Worm (Caenorhabditis elegans): ENCODE data around the gene snx-14.
A peak's percentile ranks its signal among the peaks of the same experiment; 100 is the strongest.

Gene snx-14

ce11 chrII:13521179-13521616 is 9.8 kb downstream of the snx-14 start:
- TF ChIP-seq efl-1 (optimal IDR thresholded peaks at IDR 0.05) (no peak), efl-1 (GFP tag; optimal IDR thresholded peaks at IDR 0.05 in 1 of 2) (peak in 1 of 2 experiments; percentile 52), tlp-1 (tag; optimal IDR thresholded peaks at IDR 0.05) (no peak), ces-1 (GFP tag; optimal IDR thresholded peaks at IDR 0.05) (no peak), isw-1 (GFP tag; IDR thresholded peaks at IDR 0.05) (no peak), swsn-7 (tag; optimal IDR thresholded peaks at IDR 0.05) (no peak), fkh-8 (tag; optimal IDR thresholded peaks at IDR 0.05) (no peak), sox-4 (tag; optimal IDR thresholded peaks at IDR 0.05) (no peak), rnt-1 (tag; optimal IDR thresholded peaks at IDR 0.05) (no peak), nhr-11 (tag; optimal IDR thresholded peaks at IDR 0.05) (no peak), aha-1 (tag; optimal IDR thresholded peaks at IDR 0.05) (no peak), ztf-4 (tag; optimal IDR thresholded peaks at IDR 0.05) (no peak), mab-9 (GFP tag; IDR thresholded peaks at IDR 0.05) (no peak), dpl-1 (GFP tag; optimal IDR thresholded peaks at IDR 0.05) (no peak), nhr-71 (tag; optimal IDR thresholded peaks at IDR 0.05) (peak; percentile 26), snpc-4 (tag; optimal IDR thresholded peaks at IDR 0.05) (peak; percentile 93), unc-98 (GFP tag; IDR thresholded peaks at IDR 0.05) (no peak), nhr-19 (GFP tag; conservative IDR thresholded peaks at IDR 0.05) (peak; percentile 22)

- TF ChIP-seq Y116A8C.19 (tag; optimal IDR thresholded peaks at IDR 0.05; ENCODE audit: borderline replicate concordance), result no peak
- TF ChIP-seq mef-2 (tag; optimal IDR thresholded peaks at IDR 0.05), result no peak
Observed at ce11 chrII:13517600-13517999, 13.4 kb downstream of the snx-14 start, which contains the start of gene sre-45. Gene sre-45, plus strand, starts transcription at chrII:13517900.

ce11 chrII:13515813-13516212 is 15.2 kb downstream of the snx-14 start:
- TF ChIP-seq unc-62 (GFP tag; optimal IDR thresholded peaks at IDR 0.05), result no peak
- TF ChIP-seq skn-1 (tag; optimal IDR thresholded peaks at IDR 0.05), result no peak
- no peak for TF ChIP-seq zag-1 (tag; optimal IDR thresholded peaks at IDR 0.05)
- TF ChIP-seq fkh-10 (GFP tag; optimal IDR thresholded peaks at IDR 0.05), result no peak
- TF ChIP-seq C04F5.9 (tag; optimal IDR thresholded peaks at IDR 0.05), result no peak
- TF ChIP-seq swsn-7 (tag; optimal IDR thresholded peaks at IDR 0.05), result no peak

- no peak for TF ChIP-seq snu-23 (GFP tag; optimal IDR thresholded peaks at IDR 0.05)
- TF ChIP-seq elt-2 (tag; optimal IDR thresholded peaks at IDR 0.05), result peak; percentile 25
Observed at ce11 chrII:13508607-13509006, 22.4 kb downstream of the snx-14 start.

ce11 chrII:13507535-13507934 is 23.5 kb downstream of the snx-14 start, which contains the start of gene nep-17:
Gene nep-17, plus strand, starts transcription at chrII:13507819.
- TF ChIP-seq lin-14 (GFP tag; optimal IDR thresholded peaks at IDR 0.05) (no peak), zag-1 (tag; optimal IDR thresholded peaks at IDR 0.05) (no peak), swsn-7 (tag; optimal IDR thresholded peaks at IDR 0.05) (no peak), elt-2 (tag; optimal IDR thresholded peaks at IDR 0.05) (peak; percentile 64)

- TF ChIP-seq dpl-1 (GFP tag; optimal IDR thresholded peaks at IDR 0.05) (no peak), egl-13 (tag; optimal IDR thresholded peaks at IDR 0.05) (no peak), efl-1 (optimal IDR thresholded peaks at IDR 0.05) (no peak), efl-1 (GFP tag; optimal IDR thresholded peaks at IDR 0.05 in 1 of 2) (peak in 1 of 2 experiments; percentile 41), elt-2 (tag; optimal IDR thresholded peaks at IDR 0.05) (peak; percentile 25), mdl-1 (tag; optimal IDR thresholded peaks at IDR 0.05) (no peak), nhr-20 (tag; optimal IDR thresholded peaks at IDR 0.05) (no peak)
Observed at ce11 chrII:13505977-13506568, 24.9 kb downstream of the snx-14 start.

Measured in whole organism, L1 larva.